Fruit fly (Drosophila melanogaster) whole organism, wandering third instar larva: ENCODE data around the gene Dsk.

Experiments
- Abd-B ChIP-seq: fragments of >200 bp; optimal IDR thresholded peaks from 2 replicates; lab custom pipeline; 2017; ENCODE audit warnings: missing biosample characterization, missing genetic modification characterization
- CG32264 ChIP-seq: fragments of 200-800 bp; sonication (Bioruptor generic); optimal IDR thresholded peaks from 2 replicates; lab custom pipeline; 2016; ENCODE audit warnings: missing biosample characterization, missing genetic modification characterization
- CG9705 ChIP-seq: fragments of 200-800 bp; sonication (Bioruptor generic); optimal IDR thresholded peaks from 2 replicates; lab custom pipeline; 2018; ENCODE audit warnings: missing biosample characterization, mild to moderate bottlenecking, missing genetic modification characterization
- CrebA ChIP-seq: fragments of 200-800 bp; sonication (Bioruptor generic); optimal IDR thresholded peaks from 2 replicates; lab custom pipeline; 2016; ENCODE audit warnings: missing biosample characterization, mild to moderate bottlenecking, missing genetic modification characterization, borderline replicate concordance
- Dfd ChIP-seq: fragments of >200 bp; optimal IDR thresholded peaks from 2 replicates; lab custom pipeline; 2017; ENCODE audit warnings: missing biosample characterization, missing genetic modification characterization
- Dif ChIP-seq: fragments of 200-275, 200-300 bp; sonication (Bioruptor generic); optimal IDR thresholded peaks from 2 replicates; lab custom pipeline; 2018; ENCODE audit warnings: missing biosample characterization, missing genetic modification characterization; ENCODE audit not compliant: partially characterized antibody
- GATAd ChIP-seq: sonication (Bioruptor generic); optimal IDR thresholded peaks from 2 replicates; lab custom pipeline; 2016; ENCODE audit warnings: missing biosample characterization, missing genetic modification characterization
- HLH106 ChIP-seq: fragments of 200-800 bp; optimal IDR thresholded peaks from 3 replicates; lab custom pipeline; 2019; ENCODE audit warnings: missing biosample characterization, mild to moderate bottlenecking, missing genetic modification characterization, moderate library complexity
- Hnf4 ChIP-seq: fragments of 200-800 bp; sonication (Bioruptor generic); optimal IDR thresholded peaks from 2 replicates; lab custom pipeline; 2016; ENCODE audit warnings: missing biosample characterization, mild to moderate bottlenecking, missing genetic modification characterization
- Hr78 ChIP-seq: fragments of >200 bp; optimal IDR thresholded peaks from 2 replicates; lab custom pipeline; 2017; ENCODE audit warnings: missing biosample characterization, missing genetic modification characterization
- Hr83 ChIP-seq: fragments of 200-300 bp; sonication (Bioruptor generic); optimal IDR thresholded peaks from 2 replicates; lab custom pipeline; 2016; ENCODE audit warnings: missing biosample characterization, mild to moderate bottlenecking, missing genetic modification characterization, moderate library complexity; ENCODE audit not compliant: poor library complexity, severe bottlenecking
- Myc ChIP-seq: fragments of >200 bp; optimal IDR thresholded peaks from 2 replicates; lab custom pipeline; 2017
- N ChIP-seq: fragments of >200 bp; optimal IDR thresholded peaks from 2 replicates; lab custom pipeline; 2018; ENCODE audit warnings: missing biosample characterization, missing external identifiers, missing genetic modification characterization
- Rel ChIP-seq, 2 experiments: fragments of 200-800 bp; sonication (Bioruptor generic) in 1 of 2; optimal IDR thresholded peaks; 2 replicates in 1 of 2; 3 replicates in 1 of 2; lab custom pipeline; 2016 to 2019; ENCODE audit warnings: mild to moderate bottlenecking in 2 of 2, missing biosample characterization in 2 of 2, missing genetic modification characterization in 2 of 2, moderate library complexity in 1 of 2
- Sp1 ChIP-seq: fragments of 200-800 bp; sonication (Bioruptor generic); optimal IDR thresholded peaks from 3 replicates; lab custom pipeline; 2019; ENCODE audit warnings: missing biosample characterization, mild to moderate bottlenecking, missing genetic modification characterization, moderate library complexity
- Vsx2 ChIP-seq: fragments of 200-300, 225-300 bp; sonication (Bioruptor generic); optimal IDR thresholded peaks from 2 replicates; lab custom pipeline; 2018; ENCODE audit warnings: missing biosample characterization, missing genetic modification characterization; ENCODE audit not compliant: partially characterized antibody
- br ChIP-seq: fragments of 200-800 bp; sonication (Bioruptor generic); optimal IDR thresholded peaks from 2 replicates; lab custom pipeline; 2016; ENCODE audit warnings: missing biosample characterization, missing genetic modification characterization
- dl ChIP-seq, 2 experiments: fragments of 175-275, 200-275 bp in 1 of 2; fragments of 200-275 bp in 1 of 2; sonication (Bioruptor generic); optimal IDR thresholded peaks; lab custom pipeline; 2018; ENCODE audit warnings: mild to moderate bottlenecking in 2 of 2, missing biosample characterization in 2 of 2, missing genetic modification characterization in 2 of 2, moderate library complexity in 2 of 2; ENCODE audit not compliant: partially characterized antibody in 2 of 2, insufficient read depth in 1 of 2
- dmrt93B ChIP-seq: fragments of 200-800 bp; sonication (Bioruptor generic); optimal IDR thresholded peaks from 2 replicates; lab custom pipeline; 2018; ENCODE audit warnings: missing biosample characterization, mild to moderate bottlenecking, missing genetic modification characterization
- dsf ChIP-seq: sonication (Bioruptor generic); optimal IDR thresholded peaks from 2 replicates; lab custom pipeline; 2016; ENCODE audit warnings: missing biosample characterization, missing genetic modification characterization, borderline replicate concordance
- ey ChIP-seq: fragments of 200-800 bp; sonication (Bioruptor generic); optimal IDR thresholded peaks from 2 replicates; lab custom pipeline; 2016; ENCODE audit warnings: missing biosample characterization, missing genetic modification characterization
- fru ChIP-seq: fragments of 200-800 bp; sonication (Bioruptor generic); optimal IDR thresholded peaks from 3 replicates; lab custom pipeline; 2016; ENCODE audit warnings: missing biosample characterization, mild to moderate bottlenecking, missing genetic modification characterization
- h ChIP-seq: fragments of 200-800 bp; sonication (Bioruptor generic); optimal IDR thresholded peaks from 3 replicates; lab custom pipeline; 2016; ENCODE audit warnings: missing biosample characterization, mild to moderate bottlenecking, missing genetic modification characterization
- jim ChIP-seq: fragments of 175-275, 200-325 bp; sonication (Bioruptor generic); optimal IDR thresholded peaks from 2 replicates; lab custom pipeline; 2016; ENCODE audit warnings: missing biosample characterization, mild to moderate bottlenecking, missing genetic modification characterization
- lola ChIP-seq: fragments of >200 bp; optimal IDR thresholded peaks from 2 replicates; lab custom pipeline; 2017; ENCODE audit warnings: missing biosample characterization, missing genetic modification characterization
- rgr ChIP-seq: fragments of 200-800 bp; sonication (Bioruptor generic); optimal IDR thresholded peaks from 3 replicates; lab custom pipeline; 2016; ENCODE audit warnings: missing biosample characterization, mild to moderate bottlenecking, missing genetic modification characterization
- sage ChIP-seq: fragments of 200-800 bp; sonication (Bioruptor generic); optimal IDR thresholded peaks from 2 replicates; lab custom pipeline; 2016; ENCODE audit warnings: missing biosample characterization, mild to moderate bottlenecking, missing genetic modification characterization
- tai ChIP-seq: sonication (Bioruptor generic); optimal IDR thresholded peaks from 2 replicates; lab custom pipeline; 2016; ENCODE audit warnings: missing biosample characterization, missing genetic modification characterization
- woc ChIP-seq: sonication (Bioruptor generic); optimal IDR thresholded peaks from 2 replicates; lab custom pipeline; 2016; ENCODE audit warnings: missing biosample characterization, mild to moderate bottlenecking, missing genetic modification characterization

Gene Dsk

dm6 chr3R:4174470-4174869 is 15.6 kb downstream of the Dsk start, which contains the start of gene CG12581:
TSS of gene CG12581 (plus strand) at chr3R:4174632.
- peak; percentile 29 for TF ChIP-seq Vsx2 (GFP tag; lab: Kevin White, UChicago)
- TF ChIP-seq Hr83: no peak
- TF ChIP-seq CG32264 (GFP tag; lab: Kevin White, UChicago): no peak
- TF ChIP-seq jim (GFP tag; lab: Kevin White, UChicago): no peak
- no peak for TF ChIP-seq Hr78 (GFP tag; lab: Kevin White, UChicago)
- TF ChIP-seq Abd-B: no peak
- TF ChIP-seq sage (GFP tag; lab: Kevin White, UChicago): no peak
- no peak for TF ChIP-seq N
- no peak for TF ChIP-seq Rel (GFP tag; optimal IDR thresholded peaks at IDR 0.05; lab: Kevin White, UChicago)
- TF ChIP-seq Rel (tag; optimal IDR thresholded peaks at IDR 0.05; lab: Kevin White, UChicago): no peak
- no peak for TF ChIP-seq ey
- TF ChIP-seq h (GFP tag; lab: Kevin White, UChicago): peak; percentile 8
- no peak for TF ChIP-seq dmrt93B
- TF ChIP-seq woc (GFP tag; lab: Kevin White, UChicago): no peak
- peak; percentile 87 for TF ChIP-seq Dif (GFP tag; lab: Kevin White, UChicago)
- no peak for TF ChIP-seq Dfd (GFP tag; lab: Kevin White, UChicago)
- peak; percentile 39 for TF ChIP-seq fru (GFP tag; lab: Kevin White, UChicago)
- TF ChIP-seq dsf (GFP tag; lab: Kevin White, UChicago): no peak
- no peak for TF ChIP-seq lola (GFP tag; lab: Kevin White, UChicago)
- peak; percentile 51 to 83 for TF ChIP-seq dl (GFP tag; optimal IDR thresholded peaks at IDR 0.05; lab: Kevin White, UChicago; ENCODE audit: insufficient read depth in 1 of 2, partially characterized antibody in 2 of 2)
- TF ChIP-seq CrebA (GFP tag; lab: Kevin White, UChicago): no peak
- TF ChIP-seq GATAd (GFP tag; lab: Kevin White, UChicago): no peak
- no peak for TF ChIP-seq Sp1
- TF ChIP-seq br (GFP tag; lab: Kevin White, UChicago): no peak
- TF ChIP-seq tai (GFP tag; lab: Kevin White, UChicago): no peak
- no peak for TF ChIP-seq rgr (GFP tag; lab: Kevin White, UChicago)
- TF ChIP-seq Hnf4 (GFP tag; lab: Kevin White, UChicago): no peak
- no peak for TF ChIP-seq Myc (lab: Kevin White, UChicago)

dm6 chr3R:4162135-4162534 is 27.9 kb downstream of the Dsk start, which contains the start of gene CG40198:
TSS of gene CG40198 (minus strand) at chr3R:4162235.
- TF ChIP-seq CG9705 (GFP tag; lab: Kevin White, UChicago): no peak
- no peak for TF ChIP-seq Dif (GFP tag; lab: Kevin White, UChicago)
- no peak for TF ChIP-seq Myc (lab: Kevin White, UChicago)
- no peak for TF ChIP-seq jim (GFP tag; lab: Kevin White, UChicago)
- no peak for TF ChIP-seq HLH106 (tag; lab: Kevin White, UChicago)
- no peak for TF ChIP-seq CrebA (GFP tag; lab: Kevin White, UChicago)
- TF ChIP-seq rgr (GFP tag; lab: Kevin White, UChicago): no peak
- no peak for TF ChIP-seq br (GFP tag; lab: Kevin White, UChicago)
- TF ChIP-seq Abd-B: no peak
- no peak for TF ChIP-seq Sp1
